Fruit fly (Drosophila melanogaster): ENCODE measurements around the gene sofe.

The sofe gene

DNA sequence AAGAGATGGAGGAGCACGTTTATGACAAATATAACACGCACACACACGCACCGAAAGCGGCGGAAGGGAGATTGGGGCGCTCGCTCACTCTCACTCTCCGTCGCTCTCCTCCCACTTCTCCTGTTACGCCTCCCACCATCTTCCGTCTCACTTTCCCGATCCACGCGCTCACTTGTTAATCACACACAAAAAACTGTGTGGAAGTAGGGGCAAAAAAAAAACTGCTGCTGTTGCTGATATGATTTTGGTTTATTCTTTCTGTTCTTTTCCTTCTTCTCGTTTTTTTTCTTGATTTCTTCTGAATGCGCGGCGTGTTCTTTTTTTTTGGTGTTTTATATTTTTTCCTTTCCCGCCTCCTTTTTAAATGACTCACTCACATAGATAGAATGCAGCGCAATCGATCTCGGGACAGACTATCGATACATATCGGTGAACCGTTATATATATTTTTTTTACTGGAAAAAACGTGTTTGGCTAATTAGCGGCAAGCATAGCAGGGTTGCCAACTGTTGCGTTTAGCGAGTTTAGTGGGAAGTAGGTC lies 51.5 kb downstream of the sofe start (continued):
- no peak for TF ChIP-seq fu2 (GFP tag; optimal IDR thresholded peaks at IDR 0.05)
- TF ChIP-seq NFAT (GFP tag; IDR thresholded peaks at IDR 0.05), result no peak
- TF ChIP-seq pum (GFP tag; optimal IDR thresholded peaks at IDR 0.05), result no peak
- peak; percentile 15 for TF ChIP-seq CG12391 (tag; optimal IDR thresholded peaks at IDR 0.05)
- no peak for TF ChIP-seq fd102C (GFP tag; optimal IDR thresholded peaks at IDR 0.05)
- TF ChIP-seq CG4854 (GFP tag; optimal IDR thresholded peaks at IDR 0.05), result no peak
- TF ChIP-seq CG17829 (tag; optimal IDR thresholded peaks at IDR 0.05), result no peak
- peak; percentile 42; the same call in 1 of the 3 replicates for TF ChIP-seq Doc3 (GFP tag; IDR thresholded peaks at IDR 0.05; ENCODE audit: partially characterized antibody)
- TF ChIP-seq CG4282 (GFP tag; optimal IDR thresholded peaks at IDR 0.05), result no peak
- peak; percentile 36 for TF ChIP-seq CG17385 (GFP tag; optimal IDR thresholded peaks at IDR 0.05)
- TF ChIP-seq cad (GFP tag; optimal IDR thresholded peaks at IDR 0.05), result no peak
- TF ChIP-seq nom (GFP tag; optimal IDR thresholded peaks at IDR 0.05), result peak; percentile 97
- no peak for TF ChIP-seq crp (GFP tag; optimal IDR thresholded peaks at IDR 0.05)
- TF ChIP-seq CG15696 (tag; optimal IDR thresholded peaks at IDR 0.05), result no peak
- no peak for TF ChIP-seq B-H2 (GFP tag; optimal IDR thresholded peaks at IDR 0.05)
- TF ChIP-seq CG1647 (GFP tag; optimal IDR thresholded peaks at IDR 0.05), result no peak
- TF ChIP-seq grau (tag; optimal IDR thresholded peaks at IDR 0.05), result no peak
- no peak for TF ChIP-seq slou (GFP tag; optimal IDR thresholded peaks at IDR 0.05)
- TF ChIP-seq CG17186 (GFP tag; optimal IDR thresholded peaks at IDR 0.05), result no peak
- TF ChIP-seq Lhr (GFP tag; optimal IDR thresholded peaks at IDR 0.05), result no peak
- no peak for TF ChIP-seq CG9609 (GFP tag; optimal IDR thresholded peaks at IDR 0.05)
- no peak for TF ChIP-seq CG7987 (GFP tag; optimal IDR thresholded peaks at IDR 0.05)
- no peak for TF ChIP-seq YL-1 (GFP tag; optimal IDR thresholded peaks at IDR 0.05)
- no peak for TF ChIP-seq CG7963 (GFP tag; IDR thresholded peaks at IDR 0.05; ENCODE audit: partially characterized antibody)
- TF ChIP-seq CG6854 (GFP tag; optimal IDR thresholded peaks at IDR 0.05), result no peak
- peak; percentile 46 for TF ChIP-seq exex (tag; optimal IDR thresholded peaks at IDR 0.05)
- peak; percentile 49; the same call in 1 of the 3 replicates for TF ChIP-seq Opbp (GFP tag; IDR thresholded peaks at IDR 0.05; ENCODE audit: partially characterized antibody)
